Worm (Caenorhabditis elegans): ENCODE measurements around the gene ins-22.

ce11 chrIII:10025989-10026388, at the start of gene ins-22:
- TF ChIP-seq nhr-11 (tag; optimal IDR thresholded peaks at IDR 0.05) (no peak), fkh-4 (tag; optimal IDR thresholded peaks at IDR 0.05; ENCODE audit: borderline replicate concordance) (no peak), mep-1 (tag; optimal IDR thresholded peaks at IDR 0.05) (no peak), pqm-1 (tag; optimal IDR thresholded peaks at IDR 0.05) (no peak), nhr-90 (tag; optimal IDR thresholded peaks at IDR 0.05; ENCODE audit: poor library complexity) (no peak), nhr-76 (tag; optimal IDR thresholded peaks at IDR 0.05) (no peak), unc-30 (tag; optimal IDR thresholded peaks at IDR 0.05) (no peak), tbx-2 (tag; optimal IDR thresholded peaks at IDR 0.05) (no peak), fkh-10 (GFP tag; optimal IDR thresholded peaks at IDR 0.05) (no peak), ceh-8 (GFP tag; optimal IDR thresholded peaks at IDR 0.05) (no peak), ces-1 (GFP tag; optimal IDR thresholded peaks at IDR 0.05) (no peak)

All from whole organism, L1 larva.